Worm (Caenorhabditis elegans): ENCODE data around the gene F16F9.1.

F16F9.1 gene

ce11 chrX:8473468-8473867 is 27.3 kb downstream of the F16F9.1 start (continued):
- TF ChIP-seq arid-1 (GFP tag; conservative IDR thresholded peaks at IDR 0.05) (no peak), lsy-2 (tag; optimal IDR thresholded peaks at IDR 0.05) (peak in 1 of 2 experiments; percentile 45), lin-38 (GFP tag; IDR thresholded peaks at IDR 0.05) (no peak), vab-7 (GFP tag; IDR thresholded peaks at IDR 0.05) (no peak), aha-1 (tag) (peak; percentile 90), unc-130 (GFP tag; optimal IDR thresholded peaks at IDR 0.05) (no peak), hif-1 (tag; optimal IDR thresholded peaks at IDR 0.05) (peak in 1 of 2 experiments; percentile 79), tag-97 (GFP tag; IDR thresholded peaks at IDR 0.05) (no peak), nhr-10 (tag; optimal IDR thresholded peaks at IDR 0.05) (peak; percentile 63), jun-1 (tag; optimal IDR thresholded peaks at IDR 0.05) (no peak), F10B5.3 (tag; optimal IDR thresholded peaks at IDR 0.05) (no peak), aly-2 (tag; optimal IDR thresholded peaks at IDR 0.05) (no peak), nhr-25 (tag; optimal IDR thresholded peaks at IDR 0.05; ENCODE audit: borderline replicate concordance, insufficient read depth) (no peak), nhr-11 (tag; optimal IDR thresholded peaks at IDR 0.05) (no peak), nhr-111 (GFP tag; optimal IDR thresholded peaks at IDR 0.05) (no peak), gei-8 (GFP tag; optimal IDR thresholded peaks at IDR 0.05) (no peak), spr-1 (tag; optimal IDR thresholded peaks at IDR 0.05) (no peak), fkh-10 (GFP tag; optimal IDR thresholded peaks at IDR 0.05) (no peak), Y105C5A.15 (GFP tag; IDR thresholded peaks at IDR 0.05) (no peak), nhr-76 (tag; optimal IDR thresholded peaks at IDR 0.05) (no peak), dpl-1 (GFP tag; optimal IDR thresholded peaks at IDR 0.05) (no peak), nhr-77 (tag; optimal IDR thresholded peaks at IDR 0.05) (peak; percentile 94), Y75B8A.6 (GFP tag; IDR thresholded peaks at IDR 0.05) (no peak), R02D3.7 (tag; optimal IDR thresholded peaks at IDR 0.05) (no peak), dmd-9 (GFP tag; IDR thresholded peaks at IDR 0.05) (no peak), Y5F2A.4 (GFP tag; optimal IDR thresholded peaks at IDR 0.05) (no peak), lin-13 (GFP tag; optimal IDR thresholded peaks at IDR 0.05) (no peak), sdz-12 (GFP tag; optimal IDR thresholded peaks at IDR 0.05) (no peak), skn-1 (tag; optimal IDR thresholded peaks at IDR 0.05) (no peak), zfp-2 (tag; optimal IDR thresholded peaks at IDR 0.05) (no peak), unc-62 (GFP tag; optimal IDR thresholded peaks at IDR 0.05 in 1 of 2) (no peak), unc-62 (tag; optimal IDR thresholded peaks at IDR 0.05) (no peak), mdt-29 (GFP tag; IDR thresholded peaks at IDR 0.05) (0 out of 2 replicates have a peak, but pooled peaks have one; percentile 38), F44E2.7 (GFP tag; IDR thresholded peaks at IDR 0.05) (no peak)

- TF ChIP-seq nhr-6 (tag; optimal IDR thresholded peaks at IDR 0.05) = peak; percentile 28
- TF ChIP-seq nhr-28 (tag; optimal IDR thresholded peaks at IDR 0.05) = peak; percentile 89
- TF ChIP-seq nhr-111 (GFP tag; optimal IDR thresholded peaks at IDR 0.05) = no peak
- TF ChIP-seq lsy-2 (tag; optimal IDR thresholded peaks at IDR 0.05) = peak; percentile 62 to 76
- no peak for TF ChIP-seq lin-1 (GFP tag; IDR thresholded peaks at IDR 0.05)
- TF ChIP-seq Y75B8A.6 (GFP tag; IDR thresholded peaks at IDR 0.05) = no peak
- no peak for TF ChIP-seq madf-5 (GFP tag; IDR thresholded peaks at IDR 0.05)
- peak; percentile 28 for TF ChIP-seq rbr-2 (tag; optimal IDR thresholded peaks at IDR 0.05)
- no peak for TF ChIP-seq ceh-62 (tag; optimal IDR thresholded peaks at IDR 0.05)
- no peak for TF ChIP-seq zip-11 (GFP tag; IDR thresholded peaks at IDR 0.05)
- TF ChIP-seq zag-1 (tag; optimal IDR thresholded peaks at IDR 0.05) = no peak
- TF ChIP-seq ZK546.5 (tag; optimal IDR thresholded peaks at IDR 0.05) = no peak
- no peak for TF ChIP-seq pha-4 (GFP tag; IDR thresholded peaks at IDR 0.05)
- TF ChIP-seq pha-4 (tag; optimal IDR thresholded peaks at IDR 0.05) = no peak
- no peak for TF ChIP-seq Y5F2A.4 (GFP tag; optimal IDR thresholded peaks at IDR 0.05)
- peak; percentile 32 for TF ChIP-seq T20F7.1 (GFP tag; optimal IDR thresholded peaks at IDR 0.05)
- peak; percentile 81 for TF ChIP-seq mep-1 (tag; optimal IDR thresholded peaks at IDR 0.05)
- TF ChIP-seq nhr-77 (tag; optimal IDR thresholded peaks at IDR 0.05) = peak; percentile 49
- no peak for TF ChIP-seq php-3 (GFP tag; IDR thresholded peaks at IDR 0.05)
- TF ChIP-seq madf-9 (GFP tag; conservative IDR thresholded peaks at IDR 0.05) = no peak
- TF ChIP-seq ztf-7 (tag; optimal IDR thresholded peaks at IDR 0.05) = no peak
- no peak for TF ChIP-seq mdt-29 (GFP tag; IDR thresholded peaks at IDR 0.05)
- no peak for TF ChIP-seq skn-1 (tag; optimal IDR thresholded peaks at IDR 0.05)
- TF ChIP-seq unc-39 (tag; optimal IDR thresholded peaks at IDR 0.05) = no peak
- TF ChIP-seq mes-2 (tag; optimal IDR thresholded peaks at IDR 0.05; ENCODE audit: poor library complexity, severe bottlenecking) = no peak
- no peak for TF ChIP-seq tag-97 (GFP tag; IDR thresholded peaks at IDR 0.05)
- peak; percentile 91 for TF ChIP-seq hlh-11 (tag; optimal IDR thresholded peaks at IDR 0.05)
- TF ChIP-seq nhr-10 (tag; optimal IDR thresholded peaks at IDR 0.05) = peak; percentile 95
Observed at ce11 chrX:8475142-8475541, 28.9 kb downstream of the F16F9.1 start.
